Fruit fly (Drosophila melanogaster): ENCODE data around the gene Chs2.

The Chs2 gene

DNA sequence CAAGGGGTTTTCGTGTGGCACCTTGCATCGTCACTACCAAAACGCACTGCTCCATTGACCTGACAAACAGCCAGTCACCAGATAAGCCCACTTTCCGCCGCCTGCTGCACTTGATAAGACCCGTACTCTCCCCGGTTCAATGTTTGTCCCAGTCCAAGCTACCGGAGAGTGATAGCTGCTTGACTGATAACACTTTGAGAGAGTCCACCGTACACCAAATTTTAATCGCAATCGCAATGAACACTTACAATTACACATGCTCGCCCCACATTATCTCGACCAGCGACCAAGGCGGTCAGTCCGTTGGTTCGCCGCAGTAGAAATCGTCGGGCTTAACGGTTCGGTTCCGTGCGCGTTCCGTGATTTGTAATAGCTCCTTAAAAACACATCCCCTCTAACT lies 9.5 kb downstream of the Chs2 start, which contains the start of gene P5CS:
Gene P5CS, plus strand, starts transcription at position 268 of the 400 bp plus-strand sequence.
- TF ChIP-seq sug (tag; optimal IDR thresholded peaks at IDR 0.05) (peak; percentile 76), CG12071 (GFP tag; optimal IDR thresholded peaks at IDR 0.05) (no peak), Med (GFP tag) (peak; percentile 40), esg (GFP tag; conservative IDR thresholded peaks at IDR 0.05) (no peak), jigr1 (GFP tag; IDR thresholded peaks at IDR 0.05) (no peak), Side (GFP tag; optimal IDR thresholded peaks at IDR 0.05) (no peak), otp (GFP tag; IDR thresholded peaks at IDR 0.05) (no peak), insv (GFP tag; optimal IDR thresholded peaks at IDR 0.05) (no peak), CG8388 (GFP tag; optimal IDR thresholded peaks at IDR 0.05) (no peak), Trl (optimal IDR thresholded peaks at IDR 0.05) (peak; percentile 1 to 14), Trl (GFP tag; optimal IDR thresholded peaks at IDR 0.05) (no peak), CG32772 (GFP tag; IDR thresholded peaks at IDR 0.05) (no peak), CG6175 (GFP tag; IDR thresholded peaks at IDR 0.05) (peak; percentile 31; the same call in 1 of the 3 replicates), HmgD (GFP tag; optimal IDR thresholded peaks at IDR 0.05) (no peak), CG2889 (GFP tag; IDR thresholded peaks at IDR 0.05) (0 out of 3 replicates have a peak, but pooled peaks have one; percentile 12), ci (GFP tag; IDR thresholded peaks at IDR 0.05) (no peak), Hr78 (GFP tag; optimal IDR thresholded peaks at IDR 0.05) (peak in 1 of 2 experiments; percentile 70), Deaf1 (tag; optimal IDR thresholded peaks at IDR 0.05) (peak; percentile 37), pho (GFP tag; optimal IDR thresholded peaks at IDR 0.05) (no peak), GATAe (GFP tag; conservative IDR thresholded peaks at IDR 0.05) (peak; percentile 60; the same call in 1 of the 2 replicates), vnd (GFP tag; IDR thresholded peaks at IDR 0.05; ENCODE audit: partially characterized antibody) (peak; percentile 36; the same call in 1 of the 3 replicates), exex (tag; optimal IDR thresholded peaks at IDR 0.05) (peak; percentile 63), wek (GFP tag; optimal IDR thresholded peaks at IDR 0.05) (no peak), HmgZ (tag; optimal IDR thresholded peaks at IDR 0.05) (peak; percentile 28), fd96Cb (tag; optimal IDR thresholded peaks at IDR 0.05) (no peak), mirr (GFP tag; optimal IDR thresholded peaks at IDR 0.05) (peak; percentile 83), Hey (tag; optimal IDR thresholded peaks at IDR 0.05) (peak; percentile 58), grn (GFP tag; optimal IDR thresholded peaks at IDR 0.05) (peak; percentile 63), CG34376 (GFP tag; optimal IDR thresholded peaks at IDR 0.05) (peak; percentile 47), amos (GFP tag; IDR thresholded peaks at IDR 0.05; ENCODE audit: partially characterized antibody) (no peak), hb (GFP tag; IDR thresholded peaks at IDR 0.05; ENCODE audit: partially characterized antibody) (no peak), chinmo (GFP tag; IDR thresholded peaks at IDR 0.05; ENCODE audit: partially characterized antibody) (peak; percentile 68; the same call in 1 of the 4 replicates), h (optimal IDR thresholded peaks at IDR 0.05) (no peak)

DNA sequence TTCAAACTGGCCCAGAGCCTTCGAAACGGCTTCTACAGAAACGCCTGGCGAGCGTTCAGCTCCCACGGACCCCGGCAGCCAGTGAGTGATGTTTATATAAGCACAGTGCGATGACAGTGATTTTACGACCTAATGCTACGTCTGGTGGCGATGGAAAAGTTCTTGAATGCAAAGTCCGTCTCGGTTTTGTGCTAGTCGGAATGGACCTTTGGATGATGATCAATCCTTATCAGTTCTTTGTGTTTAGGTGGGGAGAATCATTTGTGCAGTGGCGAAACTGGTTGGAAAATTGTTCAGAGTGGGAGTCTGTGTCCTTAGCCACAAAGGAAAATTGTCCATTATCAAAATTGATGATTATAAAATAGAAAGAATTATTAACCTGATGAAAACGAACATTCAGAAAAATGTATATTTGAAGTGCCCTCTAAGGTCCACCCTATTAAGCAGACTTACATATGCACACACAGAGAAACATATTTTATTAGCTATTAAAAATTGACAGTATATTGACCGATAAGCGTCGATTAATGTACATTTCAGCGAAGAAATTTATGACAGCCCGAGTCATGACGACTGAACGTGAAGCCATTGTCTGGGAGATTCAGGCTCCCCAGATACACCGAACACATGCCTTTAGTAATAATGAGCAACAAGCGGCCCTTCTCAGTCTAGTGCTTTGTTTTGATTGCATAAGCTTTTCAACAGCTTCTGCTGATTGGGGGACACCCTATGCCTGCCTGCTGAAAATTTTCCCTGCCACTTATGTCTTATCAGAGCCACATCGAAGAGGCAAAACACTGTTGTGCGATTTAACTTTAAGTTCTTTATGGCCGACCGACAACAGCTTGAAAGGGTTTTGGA lies 10.2 kb downstream of the Chs2 start:
- TF ChIP-seq CG9437 (GFP tag; optimal IDR thresholded peaks at IDR 0.05) = no peak
- no peak for TF ChIP-seq ham (GFP tag; IDR thresholded peaks at IDR 0.05)
- TF ChIP-seq YL-1 (GFP tag; optimal IDR thresholded peaks at IDR 0.05) = no peak
- TF ChIP-seq inv (GFP tag; IDR thresholded peaks at IDR 0.05; ENCODE audit: partially characterized antibody) = no peak
- no peak for TF ChIP-seq CG11695 (GFP tag; IDR thresholded peaks at IDR 0.05)
- TF ChIP-seq chm (GFP tag; IDR thresholded peaks at IDR 0.05) = no peak
- TF ChIP-seq CG6854 (GFP tag; optimal IDR thresholded peaks at IDR 0.05) = no peak
- no peak for TF ChIP-seq Lhr (GFP tag; optimal IDR thresholded peaks at IDR 0.05)
- no peak for TF ChIP-seq org-1 (GFP tag; optimal IDR thresholded peaks at IDR 0.05)
- TF ChIP-seq CG32772 (GFP tag; IDR thresholded peaks at IDR 0.05) = no peak
- no peak for TF ChIP-seq CG16779 (GFP tag; IDR thresholded peaks at IDR 0.05)
- no peak for TF ChIP-seq Ets65A (GFP tag)
- no peak for TF ChIP-seq CG12942 (GFP tag; optimal IDR thresholded peaks at IDR 0.05)
- no peak for TF ChIP-seq caup (GFP tag; optimal IDR thresholded peaks at IDR 0.05; ENCODE audit: severe bottlenecking)
- no peak for TF ChIP-seq CG11696 (GFP tag; IDR thresholded peaks at IDR 0.05)
- TF ChIP-seq Hey (tag; optimal IDR thresholded peaks at IDR 0.05) = peak; percentile 77
- no peak for TF ChIP-seq CG11504 (tag; optimal IDR thresholded peaks at IDR 0.05)
- peak; percentile 24 for TF ChIP-seq CG18599 (GFP tag; optimal IDR thresholded peaks at IDR 0.05)
- TF ChIP-seq Hr39 (optimal IDR thresholded peaks at IDR 0.05) = no peak
- TF ChIP-seq bigmax (GFP tag; optimal IDR thresholded peaks at IDR 0.05) = no peak
